Fruit fly (Drosophila melanogaster): ENCODE measurements around the gene fon.

The fon gene

DNA sequence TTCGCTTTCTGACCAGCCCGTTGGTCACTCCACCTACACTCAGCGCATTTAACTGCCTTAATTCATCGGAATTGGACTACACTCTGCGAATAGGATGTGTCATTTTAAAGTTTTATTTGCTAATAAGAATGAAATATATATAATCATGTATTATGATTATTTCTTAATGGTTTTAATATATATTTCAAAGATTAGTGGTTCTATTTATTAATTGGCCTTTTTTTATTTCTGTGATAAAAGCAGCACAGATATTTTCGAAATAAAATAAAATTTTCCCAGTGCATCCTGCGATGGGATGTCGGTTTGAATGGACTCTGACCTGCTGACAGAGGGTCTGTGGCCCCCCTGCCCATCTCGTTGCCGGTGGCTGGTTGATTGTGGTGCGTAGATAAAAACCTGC is 12.2 kb downstream of the fon start (continued):
- TF ChIP-seq ac (GFP tag; optimal IDR thresholded peaks at IDR 0.05) (no peak), CG4730 (GFP tag; IDR thresholded peaks at IDR 0.05) (no peak), CG31224 (GFP tag; IDR thresholded peaks at IDR 0.05) (no peak), stc (GFP tag; IDR thresholded peaks at IDR 0.05) (no peak), pzg (GFP tag; optimal IDR thresholded peaks at IDR 0.05) (no peak), caup (GFP tag; optimal IDR thresholded peaks at IDR 0.05; ENCODE audit: severe bottlenecking) (no peak), sim (GFP tag; IDR thresholded peaks at IDR 0.05) (no peak), knrl (GFP tag; IDR thresholded peaks at IDR 0.05; ENCODE audit: partially characterized antibody) (no peak), Dip2 (GFP tag; IDR thresholded peaks at IDR 0.05) (no peak), unpg (GFP tag; optimal IDR thresholded peaks at IDR 0.05) (peak; percentile 49), Atf6 (GFP tag; IDR thresholded peaks at IDR 0.05) (no peak), disco-r (GFP tag; optimal IDR thresholded peaks at IDR 0.05) (no peak), HLH3B (GFP tag; IDR thresholded peaks at IDR 0.05) (no peak), az2 (GFP tag; optimal IDR thresholded peaks at IDR 0.05) (peak; percentile 0), Trl (optimal IDR thresholded peaks at IDR 0.05) (no peak), Trl (GFP tag; optimal IDR thresholded peaks at IDR 0.05) (no peak), cato (GFP tag; optimal IDR thresholded peaks at IDR 0.05; ENCODE audit: borderline replicate concordance) (no peak), Fer1 (GFP tag; optimal IDR thresholded peaks at IDR 0.05) (no peak), CG18262 (tag; optimal IDR thresholded peaks at IDR 0.05) (peak; percentile 63), sens (GFP tag) (peak; percentile 63), Nf-YA (GFP tag; IDR thresholded peaks at IDR 0.05) (no peak), CG5953 (GFP tag; IDR thresholded peaks at IDR 0.05) (no peak), gro (GFP tag; optimal IDR thresholded peaks at IDR 0.05) (no peak), ro (GFP tag; IDR thresholded peaks at IDR 0.05) (no peak), h (optimal IDR thresholded peaks at IDR 0.05) (no peak), CG14710 (tag; optimal IDR thresholded peaks at IDR 0.05) (peak; percentile 51), GATAe (GFP tag; conservative IDR thresholded peaks at IDR 0.05) (no peak), fru (optimal IDR thresholded peaks at IDR 0.05) (no peak), CG12219 (GFP tag; optimal IDR thresholded peaks at IDR 0.05) (no peak), CG9437 (GFP tag; optimal IDR thresholded peaks at IDR 0.05) (no peak), lbe (GFP tag; optimal IDR thresholded peaks at IDR 0.05) (no peak), otp (GFP tag; IDR thresholded peaks at IDR 0.05) (no peak), D (optimal IDR thresholded peaks at IDR 0.05) (no peak), D (GFP tag; optimal IDR thresholded peaks at IDR 0.05) (peak; percentile 34), CG9932 (GFP tag; IDR thresholded peaks at IDR 0.05) (no peak), Hr3 (GFP tag; optimal IDR thresholded peaks at IDR 0.05) (no peak), CG11696 (GFP tag; IDR thresholded peaks at IDR 0.05) (no peak), slp2 (GFP tag; optimal IDR thresholded peaks at IDR 0.05) (no peak), CG13287 (GFP tag; IDR thresholded peaks at IDR 0.05; ENCODE audit: partially characterized antibody) (no peak), dpn (GFP tag; optimal IDR thresholded peaks at IDR 0.05) (peak in 1 of 2 experiments; percentile 21), sna (GFP tag; IDR thresholded peaks at IDR 0.05; ENCODE audit: partially characterized antibody) (no peak), pho (GFP tag; optimal IDR thresholded peaks at IDR 0.05) (no peak), CG14050 (GFP tag; IDR thresholded peaks at IDR 0.05) (no peak), CG7372 (GFP tag; IDR thresholded peaks at IDR 0.05) (no peak), Ravus (GFP tag; IDR thresholded peaks at IDR 0.05) (no peak), klu (GFP tag; IDR thresholded peaks at IDR 0.05) (no peak), CG7963 (GFP tag; IDR thresholded peaks at IDR 0.05; ENCODE audit: partially characterized antibody) (no peak), lola (GFP tag; optimal IDR thresholded peaks at IDR 0.05) (peak in 1 of 3 experiments; percentile 64), dm (GFP tag; optimal IDR thresholded peaks at IDR 0.05) (no peak), pnt (GFP tag; optimal IDR thresholded peaks at IDR 0.05) (no peak), CG2120 (GFP tag; optimal IDR thresholded peaks at IDR 0.05) (no peak), CG6683 (GFP tag; optimal IDR thresholded peaks at IDR 0.05) (no peak), ftz-f1 (GFP tag; optimal IDR thresholded peaks at IDR 0.05) (no peak), vfl (GFP tag; optimal IDR thresholded peaks at IDR 0.05) (no peak)
